Fruit fly (Drosophila melanogaster): ENCODE data around the gene alpha-Man-IIa.

alpha-Man-IIa gene

DNA sequence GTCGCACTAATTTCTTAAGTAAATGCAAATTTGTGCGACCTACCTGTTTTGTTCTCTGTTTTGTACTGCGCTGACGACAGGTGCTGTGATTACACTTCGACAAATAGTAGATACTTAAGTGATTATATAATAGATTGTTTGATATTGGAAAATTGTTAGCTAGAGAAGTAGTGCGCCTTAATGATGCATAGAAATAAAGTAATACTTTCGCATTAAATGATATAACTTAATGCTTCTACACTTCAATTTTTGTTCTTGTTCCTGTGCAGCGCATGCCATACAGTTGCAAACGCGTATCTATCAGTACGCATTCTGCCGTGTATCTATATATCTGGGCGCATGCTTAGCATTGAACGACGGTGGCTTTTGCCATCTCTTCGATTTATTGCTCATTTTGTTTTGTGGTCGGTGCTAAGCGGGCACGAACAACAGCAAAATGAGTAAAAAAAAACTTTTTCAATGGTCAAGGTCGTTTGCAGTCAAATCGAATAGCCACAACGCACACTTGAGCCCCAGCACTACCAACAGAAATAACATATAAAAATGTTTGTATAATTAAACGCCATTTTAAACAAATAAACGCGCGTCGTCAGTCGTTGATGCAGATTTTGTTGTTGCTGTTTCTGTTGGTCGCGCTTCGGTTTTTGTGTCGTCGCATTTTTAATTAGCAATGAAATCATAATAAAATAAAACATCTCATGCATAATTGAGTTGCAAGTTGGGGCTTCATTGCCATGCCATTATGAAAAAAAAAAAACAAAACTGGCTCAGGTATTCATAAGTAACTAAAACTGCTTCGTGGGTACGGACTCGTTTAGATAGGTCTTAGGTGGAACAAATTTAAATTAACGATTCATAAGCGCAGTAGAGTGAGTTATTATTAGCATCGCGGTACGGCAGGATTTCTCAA lies 18.3 kb downstream of the alpha-Man-IIa start (continued):
- TF ChIP-seq cwo (GFP tag; optimal IDR thresholded peaks at IDR 0.05) (peak; percentile 38), ken (GFP tag; IDR thresholded peaks at IDR 0.05) (no peak), Doc3 (GFP tag; IDR thresholded peaks at IDR 0.05; ENCODE audit: partially characterized antibody) (no peak), CG8359 (GFP tag; optimal IDR thresholded peaks at IDR 0.05; ENCODE audit: borderline replicate concordance) (peak; percentile 7), PHDP (tag; optimal IDR thresholded peaks at IDR 0.05) (peak; percentile 48), zfh2 (GFP tag; optimal IDR thresholded peaks at IDR 0.05) (peak; percentile 4), Dbx (GFP tag; IDR thresholded peaks at IDR 0.05) (peak; percentile 19; the same call in 1 of the 3 replicates), CG12219 (GFP tag; optimal IDR thresholded peaks at IDR 0.05) (peak; percentile 27), bcd (GFP tag; optimal IDR thresholded peaks at IDR 0.05) (peak; percentile 39), sqz (GFP tag; optimal IDR thresholded peaks at IDR 0.05) (peak; percentile 43), CG7839 (tag; optimal IDR thresholded peaks at IDR 0.05) (peak; percentile 61), jigr1 (GFP tag; IDR thresholded peaks at IDR 0.05) (no peak), twi (tag; optimal IDR thresholded peaks at IDR 0.05) (no peak), abd-A (tag; optimal IDR thresholded peaks at IDR 0.05) (peak; percentile 86), fd3F (GFP tag; optimal IDR thresholded peaks at IDR 0.05) (peak; percentile 52), Lpt (GFP tag; optimal IDR thresholded peaks at IDR 0.05) (no peak), stc (GFP tag; IDR thresholded peaks at IDR 0.05) (0 out of 2 replicates have a peak, but pooled peaks have one; percentile 37), CG3065 (GFP tag; optimal IDR thresholded peaks at IDR 0.05) (no peak), CG15269 (tag; optimal IDR thresholded peaks at IDR 0.05) (peak; percentile 66), CG10979 (tag; optimal IDR thresholded peaks at IDR 0.05) (peak; percentile 23), CG6272 (GFP tag; IDR thresholded peaks at IDR 0.05) (no peak), CG14667 (GFP tag; IDR thresholded peaks at IDR 0.05) (no peak), sd (tag; optimal IDR thresholded peaks at IDR 0.05) (peak; percentile 55), lbe (GFP tag; optimal IDR thresholded peaks at IDR 0.05) (no peak), Mes4 (GFP tag; optimal IDR thresholded peaks at IDR 0.05) (no peak), CG3281 (GFP tag; optimal IDR thresholded peaks at IDR 0.05) (peak; percentile 69), jing (GFP tag; optimal IDR thresholded peaks at IDR 0.05) (no peak), CG2120 (GFP tag; optimal IDR thresholded peaks at IDR 0.05) (peak; percentile 63), CG16813 (GFP tag; IDR thresholded peaks at IDR 0.05; ENCODE audit: partially characterized antibody) (no peak), tio (GFP tag; optimal IDR thresholded peaks at IDR 0.05) (no peak), CG5245 (GFP tag; optimal IDR thresholded peaks at IDR 0.05) (no peak), CG12744 (GFP tag; optimal IDR thresholded peaks at IDR 0.05) (no peak), CG14014 (GFP tag; IDR thresholded peaks at IDR 0.05) (0 out of 2 replicates have a peak, but pooled peaks have one; percentile 18), CG32772 (GFP tag; IDR thresholded peaks at IDR 0.05) (peak; percentile 37; the same call in 1 of the 2 replicates), CrebB (tag; optimal IDR thresholded peaks at IDR 0.05) (no peak), crp (GFP tag; optimal IDR thresholded peaks at IDR 0.05) (no peak), ems (GFP tag; optimal IDR thresholded peaks at IDR 0.05) (no peak), Poxn (GFP tag; IDR thresholded peaks at IDR 0.05) (no peak), org-1 (GFP tag; optimal IDR thresholded peaks at IDR 0.05) (peak; percentile 4), croc (GFP tag; conservative IDR thresholded peaks at IDR 0.05) (no peak), dm (GFP tag; optimal IDR thresholded peaks at IDR 0.05) (no peak), pita (GFP tag; optimal IDR thresholded peaks at IDR 0.05) (no peak), pho (GFP tag; optimal IDR thresholded peaks at IDR 0.05) (peak; percentile 12), Dref (GFP tag; IDR thresholded peaks at IDR 0.05) (no peak), HHEX (GFP tag; optimal IDR thresholded peaks at IDR 0.05) (no peak), CG14441 (GFP tag; IDR thresholded peaks at IDR 0.05) (peak; percentile 42; the same call in 1 of the 2 replicates), Oli (tag; optimal IDR thresholded peaks at IDR 0.05) (peak; percentile 52), eve (GFP tag; optimal IDR thresholded peaks at IDR 0.05) (peak in 1 of 2 experiments; percentile 67)
